Worm (Caenorhabditis elegans) whole organism, L2 larva: ENCODE measurements around the gene C46E10.8.

Source experiments
- nhr-23 ChIP-seq: fragments of 150-350 bp; optimal IDR thresholded peaks from 2 replicates; lab custom pipeline; 2014; ENCODE audit warnings: missing biosample characterization, missing genetic modification reagents, missing genetic modification characterization
- nhr-25 ChIP-seq: fragments of 150-350 bp; sonication (generic microtip); optimal IDR thresholded peaks from 3 replicates; lab custom pipeline; 2014; ENCODE audit warnings: missing biosample characterization, missing genetic modification characterization
- ztf-11 ChIP-seq: sonication (generic microtip); optimal IDR thresholded peaks from 2 replicates; lab custom pipeline; 2017; ENCODE audit warnings: missing biosample characterization, missing genetic modification characterization

DNA sequence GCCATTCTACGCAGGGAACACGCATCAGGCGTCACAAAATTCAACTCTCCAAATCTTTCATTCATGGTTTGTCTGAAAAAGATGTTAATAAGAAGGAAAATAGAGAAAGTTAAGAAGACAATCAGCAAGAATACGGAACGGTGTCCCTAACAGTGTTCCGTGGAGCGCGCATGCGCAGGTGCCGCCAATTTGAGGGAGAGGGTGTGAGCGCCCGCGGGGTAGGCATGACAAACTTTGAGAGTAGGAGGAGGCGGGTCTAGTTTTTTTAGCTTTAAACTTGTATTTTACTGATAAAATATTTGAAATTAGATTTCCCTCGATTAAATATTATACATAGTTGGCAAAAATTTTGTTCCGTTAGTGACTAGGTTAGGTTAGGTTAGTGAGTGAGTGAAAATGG is 47.5 kb downstream of the C46E10.8 start:
- TF ChIP-seq ztf-11 (tag; lab: Kevin White, UChicago) (no peak), nhr-25 (tag; lab: Kevin White, UChicago) (no peak), nhr-23 (tag; lab: Kevin White, UChicago) (no peak)
